Worm (Caenorhabditis elegans) whole organism, L3 larva: ENCODE measurements around the gene M05D6.8.

Experiments used
- ZK546.5 ChIP-seq: sonication (generic microtip); optimal IDR thresholded peaks from 2 replicates; lab custom pipeline; 2017; ENCODE audit warnings: missing biosample characterization, missing genetic modification characterization
- ama-1 ChIP-seq: fragments of 150-350 bp; optimal IDR thresholded peaks from 2 replicates; lab custom pipeline; 2018
- egl-27 ChIP-seq: sonication (generic microtip); optimal IDR thresholded peaks from 4 replicates; lab custom pipeline; 2017; ENCODE audit warnings: missing biosample characterization, missing genetic modification reagents, missing genetic modification characterization
- lin-15B ChIP-seq: fragments of 150-350 bp; optimal IDR thresholded peaks from 2 replicates; lab custom pipeline; 2014; ENCODE audit warnings: missing biosample characterization, missing genetic modification characterization
- nhr-237 ChIP-seq: fragments of 150-350 bp; optimal IDR thresholded peaks from 2 replicates; lab custom pipeline; 2014; ENCODE audit warnings: missing biosample characterization, missing genetic modification characterization
- snpc-4 ChIP-seq: fragments of 150-350 bp; optimal IDR thresholded peaks from 2 replicates; lab custom pipeline; 2014; ENCODE audit warnings: missing biosample characterization, missing genetic modification characterization
- unc-39 ChIP-seq: sonication (generic microtip); optimal IDR thresholded peaks from 4 replicates; lab custom pipeline; 2017; ENCODE audit warnings: missing biosample characterization, missing genetic modification characterization
- unc-62 ChIP-seq: fragments of 150-350 bp; sonication (generic microtip); optimal IDR thresholded peaks from 4 replicates; lab custom pipeline; 2014; ENCODE audit warnings: missing biosample characterization, missing genetic modification reagents, missing genetic modification characterization

DNA sequence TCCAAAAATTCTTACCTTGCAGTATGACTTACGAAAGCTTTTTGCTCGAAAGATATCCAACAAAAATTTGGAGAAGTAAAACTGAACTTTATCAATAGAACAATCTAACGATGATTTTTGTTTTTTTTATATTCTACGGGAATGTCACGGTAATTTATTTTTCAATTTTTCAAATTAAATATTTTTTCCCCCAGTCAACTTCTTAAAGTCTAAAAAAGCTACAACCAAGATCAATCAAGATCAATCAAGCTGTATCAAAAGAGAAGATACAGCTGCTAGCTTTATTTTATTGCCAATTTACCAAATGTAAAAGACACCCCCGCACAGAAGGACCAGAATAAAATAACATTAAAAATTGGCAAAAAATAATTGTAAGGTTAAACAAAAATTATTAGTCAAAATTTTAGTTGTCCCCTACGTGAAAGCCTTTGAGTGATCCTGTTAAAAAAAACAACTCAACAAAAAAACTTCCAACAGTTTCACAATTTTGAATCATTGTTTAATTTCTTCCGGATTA lies 4.3 kb upstream of the M05D6.8 start, which contains the start of the genes M05D6.1 and M05D6.3:
- no peak for TF ChIP-seq unc-39 (tag; lab: Kevin White, UChicago)
- TF ChIP-seq lin-15B = no peak
- TF ChIP-seq egl-27 (tag; lab: Kevin White, UChicago) = no peak
- TF ChIP-seq unc-62 (GFP tag; lab: Kevin White, UChicago) = no peak
- no peak for TF ChIP-seq snpc-4 (tag; lab: Kevin White, UChicago)
- TF ChIP-seq ama-1 = no peak
- TF ChIP-seq ZK546.5 (tag; lab: Kevin White, UChicago) = no peak
- TF ChIP-seq nhr-237 = no peak
